Fruit fly (Drosophila melanogaster) whole organism, embryonic: Measurements from ENCODE around the gene Inx7.
A peak's percentile ranks its signal among the peaks of the same experiment; 100 is the strongest.

Source experiments
- Abd-B ChIP-seq: fragments of 200-800 bp; sonication (Bioruptor generic); optimal IDR thresholded peaks from 2 replicates; lab custom pipeline; 2018; ENCODE audit warnings: missing biosample characterization, mild to moderate bottlenecking, missing genetic modification characterization, moderate library complexity
- Antp ChIP-seq: fragments of 200-800 bp; sonication (Bioruptor generic); optimal IDR thresholded peaks from 3 replicates; lab custom pipeline; 2016; ENCODE audit warnings: missing biosample characterization, missing genetic modification characterization
- BEAF-32 ChIP-seq: fragments of 200-800 bp; sonication (Bioruptor generic); optimal IDR thresholded peaks from 3 replicates; lab custom pipeline; 2017; ENCODE audit warnings: missing biosample characterization, missing genetic modification characterization, mild to moderate bottlenecking, moderate library complexity, missing genetic modification reagents
- CG10565 ChIP-seq: fragments of 200-800 bp; sonication (Bioruptor generic); optimal IDR thresholded peaks from 3 replicates; lab custom pipeline; 2016; ENCODE audit warnings: missing biosample characterization, mild to moderate bottlenecking, missing genetic modification characterization
- CG12391 ChIP-seq: fragments of 200-800 bp; sonication (Bioruptor generic); optimal IDR thresholded peaks from 3 replicates; lab custom pipeline; 2018; ENCODE audit warnings: missing biosample characterization, mild to moderate bottlenecking, missing genetic modification characterization, moderate library complexity
- CG12942 ChIP-seq: fragments of 200-800 bp; sonication (Bioruptor generic); optimal IDR thresholded peaks from 3 replicates; lab custom pipeline; 2016; ENCODE audit warnings: missing biosample characterization, missing genetic modification characterization
- CG13296 ChIP-seq: fragments of 200-800 bp; sonication (Bioruptor generic); optimal IDR thresholded peaks from 3 replicates; lab custom pipeline; 2018; ENCODE audit warnings: missing biosample characterization, mild to moderate bottlenecking, missing genetic modification characterization
- CG14965 ChIP-seq: fragments of 200-800 bp; sonication (Bioruptor generic); optimal IDR thresholded peaks from 2 replicates; lab custom pipeline; 2016; ENCODE audit warnings: missing biosample characterization, missing genetic modification characterization, borderline replicate concordance
- CG1602 ChIP-seq: fragments of 200-800 bp; sonication (Bioruptor generic); optimal IDR thresholded peaks from 3 replicates; lab custom pipeline; 2016; ENCODE audit warnings: missing biosample characterization, missing genetic modification characterization
- CG3065 ChIP-seq: fragments of 200-800 bp; sonication (Bioruptor generic); optimal IDR thresholded peaks from 2 replicates; lab custom pipeline; 2016; ENCODE audit warnings: missing biosample characterization, missing genetic modification characterization
- CG32532 ChIP-seq: fragments of 200-800 bp; sonication (Bioruptor generic); IDR thresholded peaks from 2 replicates; pipeline ENCODE4 v1.3.6; 2022; ENCODE audit warnings: missing biosample characterization, missing genetic modification characterization
- CG33557 ChIP-seq: fragments of 200-800 bp; sonication (Bioruptor generic); optimal IDR thresholded peaks from 2 replicates; lab custom pipeline; 2019; ENCODE audit warnings: missing biosample characterization, mild to moderate bottlenecking, missing genetic modification characterization, moderate library complexity
- CG34224 ChIP-seq: fragments of 200-800 bp; sonication (Bioruptor generic); IDR thresholded peaks from 3 replicates; pipeline ENCODE4 v1.3.6; 2022; ENCODE audit warnings: missing biosample characterization, missing genetic modification characterization; ENCODE audit not compliant: partially characterized antibody
- CG4730 ChIP-seq: fragments of 200-800 bp; sonication (Bioruptor generic); IDR thresholded peaks from 2 replicates; pipeline ENCODE4 v1.3.6; 2022; ENCODE audit warnings: missing biosample characterization, missing genetic modification characterization
- CG4854 ChIP-seq: fragments of 200-800 bp; sonication (Bioruptor generic); optimal IDR thresholded peaks from 2 replicates; lab custom pipeline; 2016; ENCODE audit warnings: missing biosample characterization, missing genetic modification characterization, inconsistent platforms
- CG7786 ChIP-seq: fragments of 200-800 bp; sonication (Bioruptor generic); optimal IDR thresholded peaks from 2 replicates; lab custom pipeline; 2016; ENCODE audit warnings: missing biosample characterization, missing genetic modification characterization
- CG8290 ChIP-seq, 3 experiments: fragments of 200-800 bp; sonication (Bioruptor generic); optimal IDR thresholded peaks; 2 replicates each; lab custom pipeline; 2016 to 2019; ENCODE audit warnings: missing biosample characterization in 3 of 3, missing genetic modification characterization in 3 of 3, mild to moderate bottlenecking in 2 of 3, moderate library complexity in 1 of 3
- CG8924 ChIP-seq: fragments of 200-800 bp; optimal IDR thresholded peaks from 3 replicates; lab custom pipeline; 2019; ENCODE audit warnings: missing biosample characterization, mild to moderate bottlenecking, missing genetic modification characterization, moderate library complexity
- CG9437 ChIP-seq: fragments of 200-800 bp; sonication (Bioruptor generic); optimal IDR thresholded peaks from 2 replicates; lab custom pipeline; 2018; ENCODE audit warnings: missing biosample characterization, mild to moderate bottlenecking, missing genetic modification characterization
- D19A ChIP-seq: fragments of 200-800 bp; optimal IDR thresholded peaks from 3 replicates; lab custom pipeline; 2019; ENCODE audit warnings: missing biosample characterization, mild to moderate bottlenecking, missing genetic modification characterization, moderate library complexity
- D19B ChIP-seq: fragments of 200-800 bp; sonication (Bioruptor generic); optimal IDR thresholded peaks from 2 replicates; lab custom pipeline; 2017; ENCODE audit warnings: missing biosample characterization, mild to moderate bottlenecking, missing genetic modification characterization
- Dip2 ChIP-seq: fragments of 200-800 bp; sonication (Bioruptor generic); IDR thresholded peaks from 2 replicates; pipeline ENCODE4 v1.3.6; 2022; ENCODE audit warnings: missing biosample characterization, missing genetic modification characterization
- HLHmδ ChIP-seq: fragments of 200-800 bp; sonication (Bioruptor generic); optimal IDR thresholded peaks from 2 replicates; lab custom pipeline; 2018; ENCODE audit warnings: missing biosample characterization, mild to moderate bottlenecking, missing genetic modification characterization, moderate library complexity
- HmgD ChIP-seq: fragments of 200-800 bp; sonication (Bioruptor generic); optimal IDR thresholded peaks from 3 replicates; lab custom pipeline; 2016; ENCODE audit warnings: missing biosample characterization, missing genetic modification characterization
- HmgZ ChIP-seq: fragments of 200-800 bp; sonication (Bioruptor generic); optimal IDR thresholded peaks from 2 replicates; lab custom pipeline; 2018; ENCODE audit warnings: missing biosample characterization, mild to moderate bottlenecking, missing genetic modification characterization
- Jarid2 ChIP-seq: fragments of 200-800 bp; sonication (Bioruptor generic); optimal IDR thresholded peaks from 3 replicates; lab custom pipeline; 2017; ENCODE audit warnings: mild to moderate bottlenecking, missing biosample characterization, missing genetic modification reagents, missing genetic modification characterization
- Lpt ChIP-seq: fragments of >200 bp; optimal IDR thresholded peaks from 2 replicates; lab custom pipeline; 2018; ENCODE audit warnings: missing biosample characterization, missing genetic modification characterization
- MTF-1 ChIP-seq: fragments of 200-800 bp; sonication (Bioruptor generic); optimal IDR thresholded peaks from 2 replicates; lab custom pipeline; 2018; ENCODE audit warnings: missing biosample characterization, mild to moderate bottlenecking, missing genetic modification characterization, borderline replicate concordance
- Myb ChIP-seq: fragments of 200-800 bp; sonication (Bioruptor generic); optimal IDR thresholded peaks from 2 replicates; lab custom pipeline; 2016; ENCODE audit warnings: missing biosample characterization, missing genetic modification characterization
- Oaz ChIP-seq: fragments of 200-800 bp; sonication (Bioruptor generic); IDR thresholded peaks from 2 replicates; pipeline ENCODE4 v1.3.6; 2022; ENCODE audit warnings: missing biosample characterization, missing genetic modification characterization
- Sox100B ChIP-seq: fragments of 200-800 bp; sonication (Bioruptor generic); optimal IDR thresholded peaks from 3 replicates; lab custom pipeline; 2018; ENCODE audit warnings: missing biosample characterization, mild to moderate bottlenecking, missing genetic modification characterization
- Trl ChIP-seq, 3 experiments: fragments of >200 bp in 2 of 3; fragments of 200-800 bp in 1 of 3; sonication (Bioruptor generic) in 1 of 3; optimal IDR thresholded peaks; 2 replicates in 1 of 3; 3 replicates in 2 of 3; lab custom pipeline; 2016 to 2017; ENCODE audit warnings: missing biosample characterization in 1 of 3, missing genetic modification characterization in 1 of 3
- ash1 ChIP-seq: fragments of 200-800 bp; sonication (Bioruptor generic); optimal IDR thresholded peaks from 2 replicates; lab custom pipeline; 2018; ENCODE audit warnings: missing biosample characterization, mild to moderate bottlenecking, missing genetic modification characterization
- az2 ChIP-seq: fragments of 200-800 bp; sonication (Bioruptor generic); optimal IDR thresholded peaks from 3 replicates; lab custom pipeline; 2016; ENCODE audit warnings: missing biosample characterization, missing genetic modification characterization
- chif ChIP-seq, 2 experiments: fragments of 200-800 bp; sonication (Bioruptor generic); optimal IDR thresholded peaks; 3 replicates each; lab custom pipeline; 2016; ENCODE audit warnings: missing biosample characterization in 2 of 2, missing genetic modification characterization in 2 of 2
- chinmo ChIP-seq: fragments of 200-800 bp; sonication (Bioruptor generic); IDR thresholded peaks from 4 replicates; pipeline ENCODE4 v1.3.6; 2022; ENCODE audit warnings: missing biosample characterization, missing genetic modification characterization; ENCODE audit not compliant: partially characterized antibody
- grau ChIP-seq: fragments of 200-800 bp; optimal IDR thresholded peaks from 3 replicates; lab custom pipeline; 2019; ENCODE audit warnings: missing biosample characterization, mild to moderate bottlenecking, missing genetic modification characterization, moderate library complexity
- gro ChIP-seq: fragments of 200-800 bp; sonication (Bioruptor generic); optimal IDR thresholded peaks from 2 replicates; lab custom pipeline; 2016; ENCODE audit warnings: missing biosample characterization, missing genetic modification characterization
- h ChIP-seq: fragments of >200 bp; optimal IDR thresholded peaks from 2 replicates; lab custom pipeline; 2017
- kah ChIP-seq: fragments of 200-800 bp; sonication (Bioruptor generic); optimal IDR thresholded peaks from 2 replicates; lab custom pipeline; 2018; ENCODE audit warnings: missing biosample characterization, mild to moderate bottlenecking, missing genetic modification characterization
- kni ChIP-seq: fragments of 200-800 bp; sonication (Bioruptor generic); optimal IDR thresholded peaks from 3 replicates; lab custom pipeline; 2017; ENCODE audit warnings: mild to moderate bottlenecking, missing biosample characterization, missing genetic modification reagents, missing genetic modification characterization
- nom ChIP-seq: fragments of 200-800 bp; sonication (Bioruptor generic); optimal IDR thresholded peaks from 2 replicates; lab custom pipeline; 2017; ENCODE audit warnings: missing biosample characterization, missing genetic modification characterization, mild to moderate bottlenecking, moderate library complexity, missing genetic modification reagents
- pan ChIP-seq, 4 experiments: fragments of >200 bp in 3 of 4; fragments of 200-800 bp in 1 of 4; sonication (Bioruptor generic) in 1 of 4; optimal IDR thresholded peaks in 3 of 4; IDR thresholded peaks in 1 of 4; 2 replicates each; pipeline versions ENCODE4 v1.3.6 to Lab custom; 2017 to 2022; ENCODE audit warnings: missing biosample characterization in 2 of 4, missing genetic modification characterization in 2 of 4, mixed read lengths in 1 of 4
- rib ChIP-seq: fragments of 200-800 bp; sonication (Bioruptor generic); IDR thresholded peaks from 2 replicates; pipeline ENCODE4 v1.3.6; 2022; ENCODE audit warnings: missing biosample characterization, missing genetic modification characterization
- sd ChIP-seq: fragments of 200-800 bp; sonication (Bioruptor generic); optimal IDR thresholded peaks from 3 replicates; lab custom pipeline; 2018; ENCODE audit warnings: missing biosample characterization, mild to moderate bottlenecking, missing genetic modification characterization, moderate library complexity
- seq ChIP-seq: fragments of 200-800 bp; sonication (Bioruptor generic); IDR thresholded peaks from 2 replicates; pipeline ENCODE4 v1.3.6; 2022; ENCODE audit warnings: missing biosample characterization, missing genetic modification characterization
- tin ChIP-seq: fragments of 200-800 bp; sonication (Bioruptor generic); optimal IDR thresholded peaks from 3 replicates; lab custom pipeline; 2016; ENCODE audit warnings: missing biosample characterization, missing genetic modification characterization

Gene Inx7

dm6 chrX:6985980-6986827 lies 7.2 kb downstream of the Inx7 start, which contains the start of gene bou (continued):
- no peak for TF ChIP-seq BEAF-32 (GFP tag; lab: Kevin White, UChicago)
- TF ChIP-seq D19B (GFP tag; lab: Kevin White, UChicago) = no peak
- TF ChIP-seq az2 (GFP tag; lab: Kevin White, UChicago) = no peak
- TF ChIP-seq kah (GFP tag; lab: Kevin White, UChicago) = no peak
- TF ChIP-seq CG12942 (GFP tag; lab: Kevin White, UChicago) = no peak
- no peak for TF ChIP-seq MTF-1
- TF ChIP-seq CG8290 (GFP tag; optimal IDR thresholded peaks at IDR 0.05; lab: Kevin White, UChicago) = no peak
- TF ChIP-seq CG8290 (tag; optimal IDR thresholded peaks at IDR 0.05; lab: Kevin White, UChicago) = peak in 1 of 2 experiments; percentile 18
- TF ChIP-seq nom (GFP tag; lab: Kevin White, UChicago) = no peak
- no peak for TF ChIP-seq Sox100B
- no peak for TF ChIP-seq grau
- TF ChIP-seq HmgD = peak; percentile 17
- TF ChIP-seq CG1602 (GFP tag; lab: Kevin White, UChicago) = no peak
- no peak for TF ChIP-seq HmgZ (tag; lab: Kevin White, UChicago)
- TF ChIP-seq HLHmδ (GFP tag; lab: Kevin White, UChicago) = no peak
- TF ChIP-seq Oaz (GFP tag; lab: Robert Waterston, UW) = no peak
- no peak for TF ChIP-seq seq (GFP tag; lab: Robert Waterston, UW)
- TF ChIP-seq CG10565 (GFP tag; lab: Kevin White, UChicago) = no peak
- no peak for TF ChIP-seq Dip2 (GFP tag; lab: Robert Waterston, UW)
- TF ChIP-seq Abd-B (GFP tag; lab: Kevin White, UChicago) = no peak
- TF ChIP-seq pan (optimal IDR thresholded peaks at IDR 0.05; lab: Kevin White, UChicago) = no peak
- TF ChIP-seq pan (GFP tag; optimal IDR thresholded peaks at IDR 0.05 in 1 of 2, IDR thresholded peaks at IDR 0.05 in 1 of 2) = no peak
- no peak for TF ChIP-seq CG33557 (GFP tag; lab: Kevin White, UChicago)
- no peak for TF ChIP-seq D19A (tag; lab: Kevin White, UChicago)
- TF ChIP-seq CG14965 (GFP tag; lab: Kevin White, UChicago) = no peak
- peak; percentile 15; the same call in 1 of the 2 replicates for TF ChIP-seq CG32532
- TF ChIP-seq tin (GFP tag; lab: Kevin White, UChicago) = no peak
- no peak for TF ChIP-seq CG3065 (GFP tag; lab: Kevin White, UChicago)
- no peak for TF ChIP-seq chif (GFP tag; optimal IDR thresholded peaks at IDR 0.05; lab: Kevin White, UChicago)
- TF ChIP-seq Antp (GFP tag; lab: Kevin White, UChicago) = no peak
- TF ChIP-seq Trl (optimal IDR thresholded peaks at IDR 0.05; lab: Kevin White, UChicago) = peak; percentile 60 to 70
- TF ChIP-seq Trl (GFP tag; optimal IDR thresholded peaks at IDR 0.05; lab: Kevin White, UChicago) = no peak
- no peak for TF ChIP-seq CG34224 (GFP tag; lab: Robert Waterston, UW)
- TF ChIP-seq h (lab: Kevin White, UChicago) = no peak
- TF ChIP-seq Lpt (GFP tag; lab: Kevin White, UChicago) = no peak
- no peak for TF ChIP-seq ash1
- no peak for TF ChIP-seq sd (tag; lab: Kevin White, UChicago)
- TF ChIP-seq CG4854 = no peak
- TF ChIP-seq CG9437 (GFP tag; lab: Kevin White, UChicago) = peak; percentile 30
- TF ChIP-seq CG4730 = no peak
- TF ChIP-seq Myb (GFP tag; lab: Kevin White, UChicago) = no peak
- no peak for TF ChIP-seq CG12391
- no peak for TF ChIP-seq gro (GFP tag; lab: Kevin White, UChicago)
- no peak for TF ChIP-seq CG7786 (GFP tag; lab: Kevin White, UChicago)
- TF ChIP-seq rib (GFP tag; lab: Robert Waterston, UW) = no peak
- peak; percentile 39 for TF ChIP-seq Jarid2 (GFP tag; lab: Kevin White, UChicago)
- TF ChIP-seq CG8924 (tag; lab: Kevin White, UChicago) = no peak
- TF ChIP-seq CG13296 (GFP tag; lab: Kevin White, UChicago) = no peak
- TF ChIP-seq kni (GFP tag; lab: Kevin White, UChicago) = peak; percentile 74
- 0 out of 4 replicates have a peak, but pooled peaks have one; percentile 21 for TF ChIP-seq chinmo (GFP tag; lab: Robert Waterston, UW)
